Fruit fly (Drosophila melanogaster): ENCODE measurements around the gene toe.

DNA sequence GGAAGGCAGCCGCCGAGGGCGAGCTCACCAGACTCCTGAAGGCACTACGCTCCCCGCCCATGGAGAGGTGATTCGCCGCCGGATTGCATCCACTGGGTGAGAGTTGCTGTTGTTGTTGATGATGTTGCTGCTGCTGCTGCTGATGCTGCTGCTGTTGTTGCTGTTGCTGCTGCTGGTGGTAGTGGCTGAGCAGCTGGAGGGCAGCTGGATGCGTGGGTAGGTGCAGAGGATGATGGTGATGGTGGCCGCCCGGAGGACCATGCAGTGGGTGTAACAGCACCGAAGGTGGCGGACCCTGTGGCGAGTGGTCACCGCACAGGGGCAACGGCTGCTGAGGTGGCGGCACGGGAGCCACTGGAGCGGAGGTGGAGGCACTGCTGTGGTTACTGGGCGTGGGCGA, 31.1 kb upstream of the toe start:
- no peak for TF ChIP-seq Clk (GFP tag; optimal IDR thresholded peaks at IDR 0.05)
- no peak for TF ChIP-seq Hr96 (GFP tag; optimal IDR thresholded peaks at IDR 0.05)
- no peak for TF ChIP-seq CG1620 (GFP tag; optimal IDR thresholded peaks at IDR 0.05)
- no peak for TF ChIP-seq pad (GFP tag; optimal IDR thresholded peaks at IDR 0.05)
- TF ChIP-seq cic (GFP tag; optimal IDR thresholded peaks at IDR 0.05): no peak
- no peak for TF ChIP-seq kay (GFP tag; ENCODE audit: borderline replicate concordance)
- TF ChIP-seq CG11617 (GFP tag; optimal IDR thresholded peaks at IDR 0.05): no peak
